Worm (Caenorhabditis elegans): Measurements from ENCODE around the gene T26C11.9.
A peak's percentile ranks its signal among the peaks of the same experiment; 100 is the strongest.

Gene T26C11.9

ce11 chrX:1837703-1838102 lies 15.9 kb downstream of the T26C11.9 start (continued):
- TF ChIP-seq duxl-1 (tag; optimal IDR thresholded peaks at IDR 0.05; ENCODE audit: poor library complexity) (peak; percentile 96), set-16 (GFP tag; IDR thresholded peaks at IDR 0.05) (peak; percentile 66), zfp-2 (tag; optimal IDR thresholded peaks at IDR 0.05) (no peak), jun-1 (tag; optimal IDR thresholded peaks at IDR 0.05) (peak; percentile 9), arid-1 (GFP tag; conservative IDR thresholded peaks at IDR 0.05) (peak; percentile 78), tra-1 (GFP tag; IDR thresholded peaks at IDR 0.05) (peak; percentile 86), spr-3 (GFP tag; optimal IDR thresholded peaks at IDR 0.05) (peak; percentile 23), zip-2 (tag; optimal IDR thresholded peaks at IDR 0.05) (peak; percentile 2), nhr-76 (tag; optimal IDR thresholded peaks at IDR 0.05) (no peak), F37D6.2 (tag; optimal IDR thresholded peaks at IDR 0.05) (peak; percentile 23), F26F4.8 (GFP tag; conservative IDR thresholded peaks at IDR 0.05) (peak; percentile 96), Y5F2A.4 (GFP tag; optimal IDR thresholded peaks at IDR 0.05) (peak; percentile 72), attf-4 (tag; optimal IDR thresholded peaks at IDR 0.05) (no peak), hif-1 (tag; optimal IDR thresholded peaks at IDR 0.05) (peak in 1 of 2 experiments; percentile 54), php-3 (GFP tag; IDR thresholded peaks at IDR 0.05) (no peak), Y105C5A.15 (GFP tag; IDR thresholded peaks at IDR 0.05) (0 out of 2 replicates have a peak, but pooled peaks have one; percentile 26), daf-16 (GFP tag; optimal IDR thresholded peaks at IDR 0.05) (peak; percentile 2 to 74), daf-16 (tag; optimal IDR thresholded peaks at IDR 0.05) (no peak), F49E8.2 (tag; optimal IDR thresholded peaks at IDR 0.05; ENCODE audit: borderline replicate concordance) (peak; percentile 23), T26A8.4 (GFP tag; IDR thresholded peaks at IDR 0.05) (peak; percentile 58; the same call in 1 of the 2 replicates), dmd-8 (GFP tag; IDR thresholded peaks at IDR 0.05) (peak; percentile 65; the same call in 1 of the 2 replicates), D1046.2 (GFP tag; IDR thresholded peaks at IDR 0.05) (peak; percentile 82), madf-9 (GFP tag; conservative IDR thresholded peaks at IDR 0.05) (peak; percentile 62), hmg-1.1 (GFP tag; IDR thresholded peaks at IDR 0.05) (peak; percentile 79), vab-7 (GFP tag; IDR thresholded peaks at IDR 0.05) (peak; percentile 83), ceh-82 (tag; optimal IDR thresholded peaks at IDR 0.05) (no peak), mxl-2 (GFP tag; conservative IDR thresholded peaks at IDR 0.05) (0 out of 2 replicates have a peak, but pooled peaks have one; percentile 28), ceh-20 (GFP tag; IDR thresholded peaks at IDR 0.05) (0 out of 2 replicates have a peak, but pooled peaks have one; percentile 54), zip-11 (GFP tag; IDR thresholded peaks at IDR 0.05) (0 out of 2 replicates have a peak, but pooled peaks have one; percentile 37), madf-5 (GFP tag; IDR thresholded peaks at IDR 0.05) (peak; percentile 68 to 69; a peak in 1 of 4 replicates), F10B5.3 (tag; optimal IDR thresholded peaks at IDR 0.05) (peak; percentile 43), ceh-28 (tag; optimal IDR thresholded peaks at IDR 0.05) (no peak), unc-39 (tag; optimal IDR thresholded peaks at IDR 0.05) (no peak), fos-1 (tag; optimal IDR thresholded peaks at IDR 0.05) (no peak), pqm-1 (tag; optimal IDR thresholded peaks at IDR 0.05) (no peak), dmd-9 (GFP tag; IDR thresholded peaks at IDR 0.05) (peak; percentile 51; the same call in 1 of the 2 replicates), lin-15B (tag; optimal IDR thresholded peaks at IDR 0.05) (no peak), T20F7.1 (GFP tag; optimal IDR thresholded peaks at IDR 0.05) (no peak)

ce11 chrX:1836700-1837099 lies 16.9 kb downstream of the T26C11.9 start:
- TF ChIP-seq zip-11 (GFP tag; IDR thresholded peaks at IDR 0.05) (0 out of 2 replicates have a peak, but pooled peaks have one; percentile 8), hmg-1.1 (GFP tag; IDR thresholded peaks at IDR 0.05) (0 out of 2 replicates have a peak, but pooled peaks have one; percentile 28), snpc-1.2 (GFP tag; IDR thresholded peaks at IDR 0.05) (0 out of 2 replicates have a peak, but pooled peaks have one; percentile 5), nhr-42 (GFP tag; IDR thresholded peaks at IDR 0.05) (0 out of 2 replicates have a peak, but pooled peaks have one; percentile 51), F26F4.8 (GFP tag; conservative IDR thresholded peaks at IDR 0.05) (0 out of 2 replicates have a peak, but pooled peaks have one; percentile 3)
